Worm (Caenorhabditis elegans) whole organism, L4 larva: ENCODE results near the gene R08A2.5.

ENCODE experiments used
- daf-8 ChIP-seq: fragments of 200-800 bp; sonication (Bioruptor generic); IDR thresholded peaks from 2 replicates; pipeline ENCODE4 v1.3.6; 2022; ENCODE audit warnings: missing genetic modification characterization, missing compliant biosample characterization
- fos-1 ChIP-seq: fragments of 150-350 bp; optimal IDR thresholded peaks from 2 replicates; lab custom pipeline; 2014; ENCODE audit warnings: missing biosample characterization, missing genetic modification characterization
- lin-13 ChIP-seq: fragments of 150-350 bp; optimal IDR thresholded peaks from 2 replicates; lab custom pipeline; 2014; ENCODE audit warnings: missing biosample characterization, missing genetic modification reagents, missing genetic modification characterization
- lin-15B ChIP-seq: fragments of 150-350 bp; sonication (generic microtip); optimal IDR thresholded peaks from 3 replicates; lab custom pipeline; 2014; ENCODE audit warnings: missing biosample characterization, missing genetic modification characterization
- mdl-1 ChIP-seq, 2 experiments: fragments of 150-350 bp in 1 of 2; sonication (generic microtip) in 1 of 2; optimal IDR thresholded peaks; 2 replicates each; lab custom pipeline; 2014 to 2017; ENCODE audit warnings: missing biosample characterization in 2 of 2, missing genetic modification characterization in 2 of 2
- nhr-10 ChIP-seq: fragments of 150-350 bp; optimal IDR thresholded peaks from 2 replicates; lab custom pipeline; 2014; ENCODE audit warnings: missing biosample characterization, missing genetic modification characterization
- nhr-102 ChIP-seq: sonication (generic microtip); optimal IDR thresholded peaks from 2 replicates; lab custom pipeline; 2016; ENCODE audit warnings: mild to moderate bottlenecking, missing genetic modification characterization, moderate library complexity, missing compliant biosample characterization
- nhr-237 ChIP-seq: sonication (generic microtip); optimal IDR thresholded peaks from 2 replicates; lab custom pipeline; 2017; ENCODE audit warnings: missing biosample characterization, missing genetic modification characterization
- pha-4 ChIP-seq, 2 experiments: fragments of 150-350 bp in 1 of 2; fragments of 200-800 bp in 1 of 2; sonication (Bioruptor generic) in 1 of 2; IDR thresholded peaks in 1 of 2; optimal IDR thresholded peaks in 1 of 2; 2 replicates each; pipeline versions ENCODE4 v1.3.6 to Lab custom; 2014 to 2022; ENCODE audit warnings: missing genetic modification characterization in 2 of 2, missing genetic modification reagents in 2 of 2, missing biosample characterization in 1 of 2, missing compliant biosample characterization in 1 of 2
- snpc-4 ChIP-seq: fragments of 150-350 bp; optimal IDR thresholded peaks from 2 replicates; lab custom pipeline; 2014; ENCODE audit warnings: missing biosample characterization, missing genetic modification characterization
- zag-1 ChIP-seq: fragments of 150-350 bp; optimal IDR thresholded peaks from 2 replicates; lab custom pipeline; 2014; ENCODE audit warnings: missing biosample characterization, missing genetic modification characterization

DNA sequence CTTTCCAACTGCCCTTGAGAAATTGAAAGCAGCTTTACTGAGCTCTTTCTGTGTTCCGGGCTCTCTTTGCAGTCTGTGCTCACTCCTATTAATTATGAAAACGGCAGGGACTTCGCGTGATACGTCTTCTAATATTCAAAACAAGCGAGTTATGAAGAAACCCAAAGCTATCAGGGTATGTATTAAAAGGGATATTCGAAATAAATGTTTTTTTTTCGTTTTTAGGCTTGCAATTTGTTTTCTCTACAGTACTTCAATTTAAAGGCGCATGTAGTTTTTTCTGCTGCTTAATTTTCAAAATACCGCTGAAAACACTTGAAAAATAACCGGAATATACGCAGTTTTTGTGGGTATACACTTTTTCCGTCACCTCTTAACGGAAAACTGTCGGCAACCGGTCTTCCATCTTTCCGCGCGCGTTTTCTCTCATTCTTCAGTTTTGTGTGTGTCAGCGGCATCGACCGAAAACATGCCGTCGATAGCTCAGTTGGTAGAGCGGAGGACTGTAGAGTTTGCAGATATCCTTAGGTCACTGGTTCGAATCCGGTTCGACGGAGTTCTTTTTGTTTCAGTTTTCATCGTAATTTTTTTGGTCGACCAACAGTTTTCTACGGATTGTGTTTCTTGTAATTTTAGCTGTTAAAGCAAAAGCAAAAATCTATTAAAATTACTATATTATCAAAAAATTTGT is 23.2 kb upstream of the R08A2.5 start, which contains the start of gene gasr-8:
- TF ChIP-seq pha-4 (GFP tag; IDR thresholded peaks at IDR 0.05; lab: Robert Waterston, UW) = no peak; the same call in none of the 2 replicates
- TF ChIP-seq pha-4 (tag; optimal IDR thresholded peaks at IDR 0.05; lab: Kevin White, UChicago) = no peak
- no peak for TF ChIP-seq zag-1 (tag; lab: Kevin White, UChicago)
- no peak for TF ChIP-seq nhr-237
- no peak for TF ChIP-seq lin-15B (tag; lab: Kevin White, UChicago)
- no peak for TF ChIP-seq mdl-1 (tag; optimal IDR thresholded peaks at IDR 0.05; lab: Kevin White, UChicago)
- no peak for TF ChIP-seq fos-1 (tag; lab: Kevin White, UChicago)
- TF ChIP-seq nhr-10 = no peak
- peak; percentile 3 for TF ChIP-seq nhr-102 (tag; lab: Kevin White, UChicago)
- TF ChIP-seq snpc-4 (tag; lab: Kevin White, UChicago) = no peak
- no peak for TF ChIP-seq daf-8 (GFP tag; lab: Robert Waterston, UW)
- TF ChIP-seq lin-13 = no peak
